Worm (Caenorhabditis elegans): ENCODE data around the gene trp-2.
A peak's percentile ranks its signal among the peaks of the same experiment; 100 is the strongest.

The trp-2 gene

DNA sequence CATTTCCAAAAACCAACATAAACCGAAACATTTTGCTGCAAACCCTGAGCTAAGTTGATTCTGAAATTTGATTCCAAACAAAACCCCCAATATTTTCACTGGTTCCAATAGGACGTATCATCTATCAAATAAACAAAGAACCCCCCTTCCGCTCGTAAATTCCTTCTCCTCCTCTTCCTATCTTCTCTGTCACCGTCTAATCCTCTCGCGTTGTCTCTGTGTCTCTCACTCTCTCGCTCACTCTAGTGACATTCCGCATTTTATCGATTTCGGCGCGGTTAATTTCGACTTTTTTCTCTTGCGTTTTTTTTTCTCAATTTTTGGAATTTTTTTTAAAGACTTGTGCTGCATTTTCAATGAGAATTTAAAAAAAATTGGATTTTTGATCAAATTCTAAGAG lies 9.7 kb upstream of the trp-2 start (continued):
- TF ChIP-seq mdl-1 (tag; optimal IDR thresholded peaks at IDR 0.05) (no peak), C34F6.9 (tag; optimal IDR thresholded peaks at IDR 0.05) (peak; percentile 58), unc-62 (GFP tag; optimal IDR thresholded peaks at IDR 0.05) (no peak), elt-1 (tag; optimal IDR thresholded peaks at IDR 0.05) (no peak), ztf-11 (tag; optimal IDR thresholded peaks at IDR 0.05) (no peak), aly-2 (tag; optimal IDR thresholded peaks at IDR 0.05) (no peak), Y55F3AM.14 (GFP tag; optimal IDR thresholded peaks at IDR 0.05) (no peak), snpc-4 (tag; optimal IDR thresholded peaks at IDR 0.05) (no peak), nhr-129 (tag; optimal IDR thresholded peaks at IDR 0.05) (peak; percentile 21)

DNA sequence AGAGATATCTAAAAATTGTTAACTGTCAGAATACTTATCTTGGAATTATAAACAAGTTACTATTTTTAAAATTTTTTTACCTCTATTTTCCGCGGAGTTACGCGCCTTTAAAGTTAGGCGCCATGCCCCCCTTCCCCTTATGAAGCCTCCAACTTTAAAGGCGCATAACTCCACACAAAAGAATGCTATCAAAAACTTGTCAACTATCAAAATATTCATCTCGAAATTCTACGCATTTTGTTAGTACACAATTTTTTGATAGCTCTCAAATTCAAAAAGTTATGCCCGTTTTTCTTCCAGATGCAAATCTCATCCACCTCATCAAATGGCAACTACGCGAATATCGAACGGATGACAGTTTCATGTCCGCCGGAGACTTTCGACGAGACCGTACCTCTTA lies 8.7 kb upstream of the trp-2 start, which contains the start of gene tbc-10:
Gene tbc-10 (plus strand): TSS at position 301 of the 400 bp plus-strand sequence.
- no peak for TF ChIP-seq aly-2 (tag; optimal IDR thresholded peaks at IDR 0.05)
- TF ChIP-seq fos-1 (tag; optimal IDR thresholded peaks at IDR 0.05): no peak
- TF ChIP-seq peb-1 (tag; optimal IDR thresholded peaks at IDR 0.05): no peak
- no peak for TF ChIP-seq egl-27 (tag; optimal IDR thresholded peaks at IDR 0.05)
- no peak for TF ChIP-seq unc-62 (GFP tag; optimal IDR thresholded peaks at IDR 0.05)
- TF ChIP-seq nhr-10 (tag; optimal IDR thresholded peaks at IDR 0.05): no peak
- no peak for TF ChIP-seq dmd-4 (tag; optimal IDR thresholded peaks at IDR 0.05)
- TF ChIP-seq crh-2 (tag; optimal IDR thresholded peaks at IDR 0.05): no peak
- no peak for TF ChIP-seq F13H6.1 (tag; optimal IDR thresholded peaks at IDR 0.05)
- no peak for TF ChIP-seq ama-1 (optimal IDR thresholded peaks at IDR 0.05)
- no peak for TF ChIP-seq unc-55 (GFP tag; optimal IDR thresholded peaks at IDR 0.05)
- TF ChIP-seq ceh-82 (tag; optimal IDR thresholded peaks at IDR 0.05): no peak
- no peak for TF ChIP-seq zag-1 (tag; optimal IDR thresholded peaks at IDR 0.05)
- TF ChIP-seq ztf-11 (tag; optimal IDR thresholded peaks at IDR 0.05): no peak
- TF ChIP-seq C34F6.9 (tag; optimal IDR thresholded peaks at IDR 0.05): no peak
- no peak for TF ChIP-seq skn-1 (tag; optimal IDR thresholded peaks at IDR 0.05)
- no peak for TF ChIP-seq ztf-1 (GFP tag; conservative IDR thresholded peaks at IDR 0.05)

DNA sequence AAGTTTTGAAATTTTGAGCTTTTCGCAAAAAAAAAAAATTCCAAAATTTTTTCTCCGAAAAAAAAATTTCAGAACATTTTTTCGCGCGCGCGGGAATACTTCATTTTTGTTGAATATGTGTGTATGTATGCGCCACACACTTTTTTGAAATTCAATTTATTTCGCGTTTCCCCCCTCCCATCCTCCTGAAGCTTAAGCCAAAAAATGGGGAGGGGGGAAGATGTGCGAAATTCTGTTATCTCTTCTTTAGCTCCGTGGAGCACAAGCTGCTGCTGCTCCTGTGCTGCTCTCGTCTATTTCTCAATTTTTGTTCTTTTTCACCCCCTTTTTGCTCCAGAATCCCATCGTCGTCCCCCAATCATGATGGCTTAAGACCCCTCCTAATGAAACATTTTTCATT lies 2.1 kb upstream of the trp-2 start:
- TF ChIP-seq nhr-10 (tag; optimal IDR thresholded peaks at IDR 0.05) (no peak), ZK546.5 (tag; optimal IDR thresholded peaks at IDR 0.05) (no peak), fos-1 (tag; optimal IDR thresholded peaks at IDR 0.05) (no peak), alr-1 (tag; optimal IDR thresholded peaks at IDR 0.05) (no peak), blmp-1 (tag; optimal IDR thresholded peaks at IDR 0.05; ENCODE audit: insufficient read depth) (no peak), nhr-11 (tag; optimal IDR thresholded peaks at IDR 0.05) (no peak), R02D3.7 (tag; optimal IDR thresholded peaks at IDR 0.05) (no peak), mdl-1 (tag; optimal IDR thresholded peaks at IDR 0.05) (no peak), mab-5 (tag; optimal IDR thresholded peaks at IDR 0.05) (no peak), dmd-4 (tag; optimal IDR thresholded peaks at IDR 0.05) (no peak), nhr-21 (tag; optimal IDR thresholded peaks at IDR 0.05) (no peak), nhr-6 (tag; optimal IDR thresholded peaks at IDR 0.05) (no peak)

DNA sequence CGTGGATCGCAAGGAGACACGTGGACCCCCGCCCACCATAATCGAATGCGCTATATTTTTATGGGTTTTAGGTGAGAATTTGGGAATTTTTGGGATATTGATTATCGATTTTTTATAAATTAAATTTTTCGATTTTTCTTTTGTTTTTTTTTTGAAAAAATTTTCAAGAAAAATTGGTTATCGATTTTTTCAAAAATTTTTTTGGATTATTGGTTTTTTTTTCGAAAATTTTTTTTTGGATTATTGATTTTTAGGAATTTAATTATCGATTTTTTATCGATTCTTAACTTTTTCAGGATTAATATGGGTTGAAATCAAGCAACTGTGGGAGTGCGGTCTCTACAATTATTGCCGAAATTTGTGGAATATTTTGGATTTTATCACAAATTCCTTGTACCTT lies 4.9 kb downstream of the trp-2 start:
- no peak for TF ChIP-seq alr-1 (tag; optimal IDR thresholded peaks at IDR 0.05)
- no peak for TF ChIP-seq aly-2 (tag; optimal IDR thresholded peaks at IDR 0.05)

DNA sequence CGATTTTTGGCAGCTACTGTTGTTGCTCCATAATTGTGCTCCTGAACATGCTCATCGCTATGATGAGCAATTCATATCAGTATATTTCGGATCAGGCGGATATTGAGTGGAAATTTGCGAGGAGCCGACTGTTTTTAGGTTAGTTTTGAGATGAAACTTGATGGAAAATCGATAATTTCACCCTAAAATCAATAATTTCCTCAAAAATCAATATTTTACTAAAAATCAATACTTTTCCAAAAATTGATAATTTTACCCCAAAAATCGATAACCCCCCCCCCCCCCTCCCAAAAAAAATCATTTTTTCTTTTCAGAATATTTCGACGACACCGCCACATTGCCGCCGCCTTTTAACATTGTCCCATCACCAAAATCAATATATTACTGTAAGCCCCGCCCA lies 7.2 kb downstream of the trp-2 start:
- TF ChIP-seq ztf-1 (GFP tag; conservative IDR thresholded peaks at IDR 0.05) (no peak), ZK546.5 (tag; optimal IDR thresholded peaks at IDR 0.05) (no peak), nhr-237 (tag; optimal IDR thresholded peaks at IDR 0.05) (no peak), gmeb-1 (tag; optimal IDR thresholded peaks at IDR 0.05) (no peak), ama-1 (optimal IDR thresholded peaks at IDR 0.05) (no peak), sma-9 (GFP tag; optimal IDR thresholded peaks at IDR 0.05) (no peak), sma-9 (tag; optimal IDR thresholded peaks at IDR 0.05) (no peak)

DNA sequence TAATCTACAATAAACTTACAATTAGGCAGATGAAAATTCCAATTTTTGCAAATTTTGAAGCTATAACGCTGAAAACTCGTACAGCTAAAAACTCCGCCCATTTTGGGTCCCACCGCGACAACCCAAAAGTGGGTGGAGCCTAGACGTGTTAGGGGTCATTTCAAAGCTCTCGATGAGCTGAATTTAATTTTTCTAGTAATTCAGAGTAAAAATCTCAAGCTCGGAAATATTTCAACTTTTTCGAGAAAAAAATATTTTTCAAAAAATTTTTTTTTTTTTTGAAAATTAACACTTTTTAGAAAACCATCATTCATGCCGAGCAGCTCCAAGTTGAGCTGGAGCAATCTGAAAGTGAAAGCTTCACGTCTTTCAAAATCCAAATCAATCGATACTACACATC lies 9.6 kb downstream of the trp-2 start, which contains the start of gene R06B10.7:
Gene R06B10.7 (minus strand): TSS at position 101 of the 400 bp plus-strand sequence.
- TF ChIP-seq blmp-1 (tag; optimal IDR thresholded peaks at IDR 0.05; ENCODE audit: insufficient read depth): no peak
- TF ChIP-seq ztf-4 (tag; optimal IDR thresholded peaks at IDR 0.05): no peak
- no peak for TF ChIP-seq nhr-237 (tag; optimal IDR thresholded peaks at IDR 0.05)
- TF ChIP-seq peb-1 (tag; optimal IDR thresholded peaks at IDR 0.05): no peak
- no peak for TF ChIP-seq nhr-6 (tag; optimal IDR thresholded peaks at IDR 0.05)
- TF ChIP-seq ama-1 (optimal IDR thresholded peaks at IDR 0.05): no peak
- no peak for TF ChIP-seq R02D3.7 (tag; optimal IDR thresholded peaks at IDR 0.05)
- TF ChIP-seq lin-13 (GFP tag; optimal IDR thresholded peaks at IDR 0.05): no peak
- no peak for TF ChIP-seq unc-39 (tag; optimal IDR thresholded peaks at IDR 0.05)
- TF ChIP-seq lsy-2 (tag; optimal IDR thresholded peaks at IDR 0.05): no peak
- no peak for TF ChIP-seq ZK546.5 (tag; optimal IDR thresholded peaks at IDR 0.05)
- TF ChIP-seq aly-2 (tag; optimal IDR thresholded peaks at IDR 0.05): no peak
- TF ChIP-seq snpc-4 (tag; optimal IDR thresholded peaks at IDR 0.05): no peak
- no peak for TF ChIP-seq C34F6.9 (tag; optimal IDR thresholded peaks at IDR 0.05)
- TF ChIP-seq sma-3 (GFP tag; optimal IDR thresholded peaks at IDR 0.05): no peak
- TF ChIP-seq crh-2 (tag; optimal IDR thresholded peaks at IDR 0.05): no peak
- no peak for TF ChIP-seq mab-5 (tag; optimal IDR thresholded peaks at IDR 0.05)
- no peak for TF ChIP-seq F13H6.1 (tag; optimal IDR thresholded peaks at IDR 0.05)
